Worm (Caenorhabditis elegans) whole organism, midembryonic: Measurements from ENCODE around the gene F45G2.8.

Source experiments
- T22C8.4 ChIP-seq: fragments of 200-800 bp; sonication (Bioruptor generic); IDR thresholded peaks from 2 replicates; pipeline ENCODE4 v1.3.6; 2022; ENCODE audit warnings: missing genetic modification characterization, missing compliant biosample characterization
- cog-1 ChIP-seq: sonication (generic microtip); optimal IDR thresholded peaks from 2 replicates; lab custom pipeline; 2016; ENCODE audit warnings: missing genetic modification characterization, missing compliant biosample characterization
- flt-1 ChIP-seq: fragments of 200-800 bp; sonication (Bioruptor generic); IDR thresholded peaks from 2 replicates; pipeline ENCODE4 v1.3.6; 2022; ENCODE audit warnings: missing genetic modification characterization, missing compliant biosample characterization
- med-1 ChIP-seq: sonication (generic microtip); optimal IDR thresholded peaks from 2 replicates; lab custom pipeline; 2017; ENCODE audit warnings: missing genetic modification characterization, mild to moderate bottlenecking, missing compliant biosample characterization, antibody characterized with exemption, missing genetic modification reagents; ENCODE audit not compliant: insufficient read depth
- ref-1 ChIP-seq: fragments of 200-800 bp; sonication (Bioruptor generic); conservative IDR thresholded peaks from 2 replicates; pipeline ENCODE4 v1.3.6; 2022; ENCODE audit warnings: missing genetic modification reagents, missing genetic modification characterization, missing compliant biosample characterization
- tab-1 ChIP-seq: fragments of 200-800 bp; sonication (Bioruptor generic); IDR thresholded peaks from 2 replicates; pipeline ENCODE4 v1.3.6; 2022; ENCODE audit warnings: missing genetic modification characterization, missing compliant biosample characterization
- ztf-23 ChIP-seq: fragments of 200-800 bp; sonication (Bioruptor generic); IDR thresholded peaks from 2 replicates; pipeline ENCODE4 v1.3.6; 2022; ENCODE audit warnings: missing genetic modification reagents, missing genetic modification characterization, missing compliant biosample characterization
- ztf-29 ChIP-seq: fragments of 200-800 bp; sonication (Bioruptor generic); IDR thresholded peaks from 2 replicates; pipeline ENCODE4 v1.3.6; 2022; ENCODE audit warnings: missing genetic modification reagents, missing genetic modification characterization, missing compliant biosample characterization

DNA sequence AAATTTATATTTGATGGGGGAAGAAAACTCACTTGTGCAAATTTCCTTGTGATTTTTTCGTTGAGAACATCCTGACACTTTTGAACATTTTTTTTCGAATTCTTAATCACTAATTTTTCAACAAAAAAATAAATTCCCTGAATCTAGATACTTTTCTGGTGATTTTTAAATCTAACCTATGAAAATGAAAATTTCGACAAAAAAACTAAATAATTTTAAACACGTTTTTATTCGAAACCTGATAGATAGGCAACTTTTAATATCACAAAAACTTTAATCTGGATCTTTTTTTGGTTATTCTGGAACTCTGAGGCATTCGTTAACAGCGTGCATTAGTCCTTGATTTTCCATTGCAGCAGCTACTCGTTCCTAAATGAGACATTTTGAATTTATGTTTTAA, 1.4 kb upstream of the F45G2.8 start, which contains the start of gene F45G2.9:
- no peak for TF ChIP-seq flt-1 (GFP tag; lab: Robert Waterston, UW)
- no peak for TF ChIP-seq ztf-23
- no peak for TF ChIP-seq tab-1 (GFP tag; lab: Robert Waterston, UW)
- no peak for TF ChIP-seq cog-1 (tag; lab: Kevin White, UChicago)
- no peak for TF ChIP-seq med-1 (GFP tag; lab: Kevin White, UChicago)
- TF ChIP-seq ref-1 = no peak
- no peak for TF ChIP-seq T22C8.4 (GFP tag; lab: Robert Waterston, UW)
- no peak for TF ChIP-seq ztf-29 (GFP tag; lab: Robert Waterston, UW)
